Worm (Caenorhabditis elegans) whole organism, L3 larva: ENCODE measurements around the gene mrps-34.

ENCODE experiments used
- R02D3.7 ChIP-seq: fragments of 150-350 bp; optimal IDR thresholded peaks from 2 replicates; lab custom pipeline; 2014; ENCODE audit warnings: missing biosample characterization, missing genetic modification characterization
- ZK546.5 ChIP-seq: sonication (generic microtip); optimal IDR thresholded peaks from 2 replicates; lab custom pipeline; 2017; ENCODE audit warnings: missing biosample characterization, missing genetic modification characterization
- aly-2 ChIP-seq: fragments of 150-350 bp; optimal IDR thresholded peaks from 2 replicates; lab custom pipeline; 2014; ENCODE audit warnings: missing biosample characterization, missing genetic modification characterization
- ama-1 ChIP-seq: fragments of 150-350 bp; optimal IDR thresholded peaks from 2 replicates; lab custom pipeline; 2018
- ceh-16 ChIP-seq: sonication (generic microtip); optimal IDR thresholded peaks from 2 replicates; lab custom pipeline; 2017; ENCODE audit warnings: missing biosample characterization, missing genetic modification characterization
- ceh-28 ChIP-seq: fragments of 150-350 bp; optimal IDR thresholded peaks from 2 replicates; lab custom pipeline; 2014; ENCODE audit warnings: missing biosample characterization, missing genetic modification reagents, missing genetic modification characterization
- ceh-82 ChIP-seq: fragments of 150-350 bp; optimal IDR thresholded peaks from 2 replicates; lab custom pipeline; 2014; ENCODE audit warnings: missing biosample characterization, missing genetic modification characterization
- ceh-9 ChIP-seq: sonication (generic microtip); optimal IDR thresholded peaks from 2 replicates; lab custom pipeline; 2018; ENCODE audit warnings: missing biosample characterization, missing genetic modification characterization
- daf-12 ChIP-seq: fragments of 150-350 bp; optimal IDR thresholded peaks from 2 replicates; lab custom pipeline; 2014; ENCODE audit warnings: missing biosample characterization, missing genetic modification reagents, missing genetic modification characterization
- egl-5 ChIP-seq: fragments of 150-350 bp; optimal IDR thresholded peaks from 2 replicates; lab custom pipeline; 2017; ENCODE audit warnings: missing biosample characterization, missing genetic modification reagents, missing genetic modification characterization, inconsistent platforms
- elt-1 ChIP-seq: fragments of 150-350 bp; optimal IDR thresholded peaks from 2 replicates; lab custom pipeline; 2014; ENCODE audit warnings: missing biosample characterization, missing genetic modification characterization
- elt-2 ChIP-seq: sonication (generic microtip); optimal IDR thresholded peaks from 2 replicates; lab custom pipeline; 2016; ENCODE audit warnings: missing genetic modification reagents, mild to moderate bottlenecking, missing genetic modification characterization, missing compliant biosample characterization
- elt-3 ChIP-seq, 3 experiments: fragments of 150-350 bp in 1 of 3; sonication (generic microtip) in 2 of 3; optimal IDR thresholded peaks; 2 replicates in 2 of 3; 4 replicates in 1 of 3; lab custom pipeline; 2014 to 2017; ENCODE audit warnings: missing biosample characterization in 3 of 3, missing genetic modification characterization in 3 of 3
- eor-1 ChIP-seq, 2 experiments: fragments of 150-350 bp; optimal IDR thresholded peaks; 2 replicates each; lab custom pipeline; 2014 to 2018; ENCODE audit warnings: missing biosample characterization in 2 of 2, missing genetic modification characterization in 2 of 2
- fkh-10 ChIP-seq: sonication (generic microtip); optimal IDR thresholded peaks from 2 replicates; lab custom pipeline; 2017; ENCODE audit warnings: missing biosample characterization, missing genetic modification reagents, missing genetic modification characterization
- fos-1 ChIP-seq: fragments of 150-350 bp; optimal IDR thresholded peaks from 2 replicates; lab custom pipeline; 2014; ENCODE audit warnings: missing biosample characterization, missing genetic modification characterization
- jun-1 ChIP-seq: fragments of 150-350 bp; optimal IDR thresholded peaks from 2 replicates; lab custom pipeline; 2014; ENCODE audit warnings: missing biosample characterization, missing genetic modification reagents, missing genetic modification characterization
- lin-15B ChIP-seq: fragments of 150-350 bp; optimal IDR thresholded peaks from 2 replicates; lab custom pipeline; 2014; ENCODE audit warnings: missing biosample characterization, missing genetic modification characterization
- lin-39 ChIP-seq: fragments of 150-350 bp; optimal IDR thresholded peaks from 2 replicates; lab custom pipeline; 2018; ENCODE audit warnings: missing biosample characterization, missing genetic modification reagents, missing genetic modification characterization
- lsy-12 ChIP-seq: sonication (generic microtip); optimal IDR thresholded peaks from 2 replicates; lab custom pipeline; 2016; ENCODE audit warnings: mild to moderate bottlenecking, missing genetic modification characterization, missing compliant biosample characterization
- mdl-1 ChIP-seq: fragments of 150-350 bp; optimal IDR thresholded peaks from 2 replicates; lab custom pipeline; 2014; ENCODE audit warnings: missing biosample characterization, missing genetic modification characterization
- mml-1 ChIP-seq: fragments of 150-350 bp; sonication (generic microtip); optimal IDR thresholded peaks from 3 replicates; lab custom pipeline; 2014; ENCODE audit warnings: missing biosample characterization, missing genetic modification characterization
- nfya-1 ChIP-seq: sonication (generic microtip); optimal IDR thresholded peaks from 2 replicates; lab custom pipeline; 2017; ENCODE audit warnings: missing genetic modification characterization, mild to moderate bottlenecking, missing compliant biosample characterization, antibody characterized with exemption, moderate library complexity; ENCODE audit not compliant: insufficient read depth
- nhr-11 ChIP-seq: fragments of 150-350 bp; optimal IDR thresholded peaks from 2 replicates; lab custom pipeline; 2014; ENCODE audit warnings: missing biosample characterization, missing genetic modification characterization
- nhr-12 ChIP-seq: fragments of 150-350 bp; optimal IDR thresholded peaks from 2 replicates; lab custom pipeline; 2014; ENCODE audit warnings: missing biosample characterization, missing genetic modification characterization
- nhr-23 ChIP-seq: fragments of 150-350 bp; optimal IDR thresholded peaks from 2 replicates; lab custom pipeline; 2014; ENCODE audit warnings: missing biosample characterization, missing genetic modification reagents, missing genetic modification characterization
- nhr-237 ChIP-seq: fragments of 150-350 bp; optimal IDR thresholded peaks from 2 replicates; lab custom pipeline; 2014; ENCODE audit warnings: missing biosample characterization, missing genetic modification characterization
- nhr-25 ChIP-seq: sonication (generic microtip); optimal IDR thresholded peaks from 2 replicates; lab custom pipeline; 2017; ENCODE audit warnings: missing biosample characterization, missing genetic modification characterization
- nhr-43 ChIP-seq: sonication (generic microtip); optimal IDR thresholded peaks from 2 replicates; lab custom pipeline; 2016; ENCODE audit warnings: mild to moderate bottlenecking, missing genetic modification characterization, missing compliant biosample characterization; ENCODE audit not compliant: poor library complexity, severe bottlenecking
- nhr-76 ChIP-seq: fragments of 150-350 bp; sonication (generic microtip); optimal IDR thresholded peaks from 5 replicates; lab custom pipeline; 2014; ENCODE audit warnings: missing biosample characterization, missing genetic modification characterization
- nhr-77 ChIP-seq: fragments of 150-350 bp; optimal IDR thresholded peaks from 2 replicates; lab custom pipeline; 2014; ENCODE audit warnings: missing biosample characterization, missing genetic modification characterization
- pha-4 ChIP-seq: fragments of 150-350 bp; optimal IDR thresholded peaks from 2 replicates; lab custom pipeline; 2014; ENCODE audit warnings: missing biosample characterization, missing genetic modification reagents, missing genetic modification characterization
- pqm-1 ChIP-seq: fragments of 150-350 bp; optimal IDR thresholded peaks from 2 replicates; lab custom pipeline; 2017; ENCODE audit warnings: missing biosample characterization, missing genetic modification characterization, inconsistent platforms
- skn-1 ChIP-seq: fragments of 150-350 bp; optimal IDR thresholded peaks from 2 replicates; lab custom pipeline; 2014; ENCODE audit warnings: missing biosample characterization, missing genetic modification characterization
- tbx-2 ChIP-seq: sonication (generic microtip); optimal IDR thresholded peaks from 2 replicates; lab custom pipeline; 2016; ENCODE audit warnings: mild to moderate bottlenecking, missing genetic modification characterization, missing compliant biosample characterization
- unc-62 ChIP-seq: fragments of 150-350 bp; sonication (generic microtip); optimal IDR thresholded peaks from 4 replicates; lab custom pipeline; 2014; ENCODE audit warnings: missing biosample characterization, missing genetic modification reagents, missing genetic modification characterization
- zag-1 ChIP-seq: fragments of 150-350 bp; optimal IDR thresholded peaks from 2 replicates; lab custom pipeline; 2014; ENCODE audit warnings: missing biosample characterization, missing genetic modification characterization
- ztf-11 ChIP-seq: fragments of 150-350 bp; optimal IDR thresholded peaks from 2 replicates; lab custom pipeline; 2014; ENCODE audit warnings: missing biosample characterization, missing genetic modification characterization
- ztf-4 ChIP-seq: fragments of 150-350 bp; optimal IDR thresholded peaks from 2 replicates; lab custom pipeline; 2014; ENCODE audit warnings: missing biosample characterization, missing genetic modification characterization

Gene mrps-34

ce11 chrIII:4544959-4545358, 2.7 kb upstream of the mrps-34 start, which contains the start of gene M88.3:
Gene M88.3, minus strand, starts transcription at chrIII:4545059.
- TF ChIP-seq daf-12 (tag; lab: Kevin White, UChicago) (no peak), pha-4 (no peak), nhr-11 (no peak), aly-2 (no peak), nhr-43 (no peak), lin-39 (tag; lab: Kevin White, UChicago) (no peak), skn-1 (tag; lab: Kevin White, UChicago) (no peak), fos-1 (tag; lab: Kevin White, UChicago) (no peak), R02D3.7 (tag; lab: Kevin White, UChicago) (no peak), nhr-12 (tag; lab: Kevin White, UChicago) (no peak), ztf-4 (tag; lab: Kevin White, UChicago) (no peak), ceh-28 (no peak), eor-1 (tag; optimal IDR thresholded peaks at IDR 0.05; lab: Kevin White, UChicago) (no peak), nhr-76 (tag; lab: Kevin White, UChicago) (no peak), egl-5 (tag; lab: Kevin White, UChicago) (no peak), zag-1 (tag; lab: Kevin White, UChicago) (no peak), ceh-16 (tag; lab: Kevin White, UChicago) (no peak), ceh-82 (tag; lab: Kevin White, UChicago) (no peak), mdl-1 (no peak)

ce11 chrIII:4540604-4541003, 1.6 kb downstream of the mrps-34 start, which contains the start of gene ugt-62:
Gene ugt-62, minus strand, starts transcription at chrIII:4540623.
- no peak for TF ChIP-seq lin-39 (tag; lab: Kevin White, UChicago)
- TF ChIP-seq elt-2 (tag; lab: Kevin White, UChicago), result peak; percentile 92
- TF ChIP-seq pqm-1 (tag; lab: Kevin White, UChicago), result peak; percentile 75
- TF ChIP-seq, all 47 proteins: peak for 2

ce11 chrIII:4530968-4531367, 11.3 kb downstream of the mrps-34 start:
- no peak for TF ChIP-seq fos-1 (tag; lab: Kevin White, UChicago)
- TF ChIP-seq elt-3 (tag; optimal IDR thresholded peaks at IDR 0.05; lab: Kevin White, UChicago), result no peak
- no peak for TF ChIP-seq ceh-9 (tag; lab: Kevin White, UChicago)
- no peak for TF ChIP-seq pqm-1 (tag; lab: Kevin White, UChicago)
- no peak for TF ChIP-seq nfya-1 (tag; lab: Kevin White, UChicago)
- TF ChIP-seq lin-15B, result no peak
- no peak for TF ChIP-seq nhr-77
- no peak for TF ChIP-seq ama-1
- TF ChIP-seq jun-1, result no peak
- TF ChIP-seq elt-1 (tag; lab: Kevin White, UChicago), result no peak
- no peak for TF ChIP-seq ztf-4 (tag; lab: Kevin White, UChicago)
- TF ChIP-seq eor-1 (tag; optimal IDR thresholded peaks at IDR 0.05; lab: Kevin White, UChicago), result no peak
- no peak for TF ChIP-seq lin-39 (tag; lab: Kevin White, UChicago)
- TF ChIP-seq pha-4, result no peak
- no peak for TF ChIP-seq nhr-23 (tag; lab: Kevin White, UChicago)
- TF ChIP-seq mml-1 (tag; lab: Kevin White, UChicago), result no peak
- no peak for TF ChIP-seq ceh-28
- TF ChIP-seq nhr-43, result no peak
- no peak for TF ChIP-seq elt-2 (tag; lab: Kevin White, UChicago)
- TF ChIP-seq, all 47 proteins: peak for 0

- TF ChIP-seq ztf-11 (no peak), nhr-237 (tag; lab: Kevin White, UChicago) (no peak), zag-1 (tag; lab: Kevin White, UChicago) (no peak), nhr-76 (tag; lab: Kevin White, UChicago) (no peak), ceh-9 (tag; lab: Kevin White, UChicago) (no peak), skn-1 (tag; lab: Kevin White, UChicago) (no peak), R02D3.7 (tag; lab: Kevin White, UChicago) (no peak), elt-2 (tag; lab: Kevin White, UChicago) (no peak)
These were observed 16.3 kb downstream of the mrps-34 start for ce11 chrIII:4525998-4526397.

ce11 chrIII:4524071-4524470, 18.2 kb downstream of the mrps-34 start:
- TF ChIP-seq ztf-4 (tag; lab: Kevin White, UChicago) (no peak), ceh-9 (tag; lab: Kevin White, UChicago) (no peak), unc-62 (GFP tag; lab: Kevin White, UChicago) (no peak), lin-39 (tag; lab: Kevin White, UChicago) (no peak), fos-1 (tag; lab: Kevin White, UChicago) (no peak), ZK546.5 (tag; lab: Kevin White, UChicago) (no peak), ceh-16 (tag; lab: Kevin White, UChicago) (no peak), tbx-2 (tag; lab: Kevin White, UChicago) (no peak), pqm-1 (tag; lab: Kevin White, UChicago) (no peak), elt-3 (tag; optimal IDR thresholded peaks at IDR 0.05; lab: Kevin White, UChicago) (no peak), R02D3.7 (tag; lab: Kevin White, UChicago) (no peak), nhr-25 (tag; lab: Kevin White, UChicago) (no peak), nhr-76 (tag; lab: Kevin White, UChicago) (no peak), ceh-82 (tag; lab: Kevin White, UChicago) (no peak), skn-1 (tag; lab: Kevin White, UChicago) (no peak), daf-12 (tag; lab: Kevin White, UChicago) (no peak), lsy-12 (tag; lab: Kevin White, UChicago) (no peak), nhr-43 (no peak), fkh-10 (GFP tag; lab: Kevin White, UChicago) (no peak), zag-1 (tag; lab: Kevin White, UChicago) (no peak)
